Worm (Caenorhabditis elegans) whole organism, L1 larva: ENCODE measurements around the gene nhr-109.

ENCODE experiments used
- C04F5.9 ChIP-seq: sonication (generic microtip); optimal IDR thresholded peaks from 2 replicates; lab custom pipeline; 2016; ENCODE audit warnings: missing genetic modification characterization, missing compliant biosample characterization
- C16A3.4 ChIP-seq: fragments of 150-350 bp; optimal IDR thresholded peaks from 2 replicates; lab custom pipeline; 2014; ENCODE audit warnings: missing biosample characterization, missing genetic modification characterization
- C34B4.2 ChIP-seq: sonication (generic microtip); optimal IDR thresholded peaks from 2 replicates; lab custom pipeline; 2017; ENCODE audit warnings: mild to moderate bottlenecking, missing genetic modification characterization, missing compliant biosample characterization
- F16B12.6 ChIP-seq: fragments of 150-350 bp; optimal IDR thresholded peaks from 2 replicates; lab custom pipeline; 2014; ENCODE audit warnings: missing biosample characterization, missing genetic modification characterization
- alr-1 ChIP-seq: fragments of 200-800 bp; sonication (Bioruptor generic); optimal IDR thresholded peaks from 2 replicates; lab custom pipeline; 2018; ENCODE audit warnings: borderline replicate concordance, mild to moderate bottlenecking, missing genetic modification characterization, missing compliant biosample characterization
- blmp-1 ChIP-seq: fragments of 150-350 bp; optimal IDR thresholded peaks from 2 replicates; lab custom pipeline; 2014; ENCODE audit warnings: missing biosample characterization, missing genetic modification characterization
- ceh-8 ChIP-seq: fragments of 200-800 bp; sonication (Bioruptor generic); optimal IDR thresholded peaks from 2 replicates; lab custom pipeline; 2018; ENCODE audit warnings: mild to moderate bottlenecking, missing genetic modification characterization, moderate library complexity, missing compliant biosample characterization
- ceh-82 ChIP-seq, 3 experiments: fragments of 150-350 bp in 1 of 3; sonication (generic microtip) in 2 of 3; optimal IDR thresholded peaks; 2 replicates each; lab custom pipeline; 2014 to 2017; ENCODE audit warnings: missing biosample characterization in 3 of 3, missing genetic modification characterization in 3 of 3
- ceh-88 ChIP-seq: fragments of 200-800 bp; sonication (Bioruptor generic); IDR thresholded peaks from 2 replicates; pipeline ENCODE4 v1.3.6; 2022; ENCODE audit warnings: missing genetic modification characterization, missing compliant biosample characterization
- ceh-90 ChIP-seq: sonication (generic microtip); optimal IDR thresholded peaks from 2 replicates; lab custom pipeline; 2016; ENCODE audit warnings: missing genetic modification characterization, missing compliant biosample characterization
- dpl-1 ChIP-seq, 3 experiments: fragments of 150-350 bp in 2 of 3; sonication (generic microtip) in 1 of 3; optimal IDR thresholded peaks; 2 replicates each; lab custom pipeline; 2014 to 2017; ENCODE audit warnings: missing biosample characterization in 3 of 3, missing genetic modification characterization in 3 of 3, missing genetic modification reagents in 3 of 3
- dsc-1 ChIP-seq: sonication (generic microtip); optimal IDR thresholded peaks from 2 replicates; lab custom pipeline; 2016; ENCODE audit warnings: mild to moderate bottlenecking, missing genetic modification characterization, missing compliant biosample characterization
- efl-1 ChIP-seq, 4 experiments: fragments of 150-350 bp; optimal IDR thresholded peaks in 3 of 4; peaks in 1 of 4; 1 replicate in 1 of 4; 2 replicates in 3 of 4; lab custom pipeline; 2014; ENCODE audit warnings: missing biosample characterization in 2 of 4, missing genetic modification characterization in 2 of 4, missing genetic modification reagents in 2 of 4
- efl-3 ChIP-seq: fragments of 200-800 bp; sonication (Bioruptor generic); optimal IDR thresholded peaks from 2 replicates; lab custom pipeline; 2018; ENCODE audit warnings: mild to moderate bottlenecking, missing genetic modification characterization, missing compliant biosample characterization
- egl-13 ChIP-seq: sonication (generic microtip); optimal IDR thresholded peaks from 2 replicates; lab custom pipeline; 2016; ENCODE audit warnings: missing genotype, missing genetic modification reagents, missing genetic modification characterization, missing compliant biosample characterization
- elt-3 ChIP-seq, 6 experiments: fragments of 150-350 bp in 1 of 6; sonication (generic microtip); optimal IDR thresholded peaks; 2 replicates each; lab custom pipeline; 2017 to 2018; ENCODE audit warnings: missing biosample characterization in 6 of 6, missing genetic modification characterization in 6 of 6, inconsistent platforms in 1 of 6
- ets-5 ChIP-seq: fragments of 200-800 bp; sonication (Bioruptor generic); IDR thresholded peaks from 2 replicates; pipeline ENCODE4 v1.3.6; 2022; ENCODE audit warnings: missing genetic modification characterization, missing compliant biosample characterization
- fkh-10 ChIP-seq: sonication (generic microtip); optimal IDR thresholded peaks from 2 replicates; lab custom pipeline; 2017; ENCODE audit warnings: missing biosample characterization, missing genetic modification reagents, missing genetic modification characterization
- fkh-8 ChIP-seq: sonication (generic microtip); optimal IDR thresholded peaks from 2 replicates; lab custom pipeline; 2016; ENCODE audit warnings: mild to moderate bottlenecking, missing genetic modification characterization, missing compliant biosample characterization
- fos-1 ChIP-seq: fragments of 150-350 bp; optimal IDR thresholded peaks from 2 replicates; lab custom pipeline; 2014; ENCODE audit warnings: missing biosample characterization, missing genetic modification characterization
- isw-1 ChIP-seq: fragments of 200-800 bp; sonication (Bioruptor generic); IDR thresholded peaks from 2 replicates; pipeline ENCODE4 v1.3.6; 2022; ENCODE audit warnings: missing genetic modification characterization, missing compliant biosample characterization
- jun-1 ChIP-seq: fragments of 150-350 bp; optimal IDR thresholded peaks from 2 replicates; lab custom pipeline; 2014; ENCODE audit warnings: missing biosample characterization, missing genetic modification reagents, missing genetic modification characterization
- lin-13 ChIP-seq: fragments of 150-350 bp; optimal IDR thresholded peaks from 2 replicates; lab custom pipeline; 2014; ENCODE audit warnings: missing biosample characterization, missing genetic modification reagents, missing genetic modification characterization
- lin-35 ChIP-seq, 2 experiments: fragments of 150-350 bp; optimal IDR thresholded peaks; 2 replicates each; lab custom pipeline; 2014; ENCODE audit warnings: missing biosample characterization in 2 of 2, missing genetic modification characterization in 2 of 2, missing genetic modification reagents in 2 of 2
- lin-39 ChIP-seq: fragments of 150-350 bp; optimal IDR thresholded peaks from 2 replicates; lab custom pipeline; 2014; ENCODE audit warnings: missing biosample characterization, missing genetic modification reagents, missing genetic modification characterization
- lsy-2 ChIP-seq, 2 experiments: fragments of 150-350 bp; optimal IDR thresholded peaks; 2 replicates each; lab custom pipeline; 2014; ENCODE audit warnings: missing biosample characterization in 2 of 2, missing genetic modification characterization in 2 of 2
- mep-1 ChIP-seq: fragments of 150-350 bp; optimal IDR thresholded peaks from 2 replicates; lab custom pipeline; 2014; ENCODE audit warnings: missing biosample characterization, missing genetic modification characterization
- nhr-12 ChIP-seq: sonication (generic microtip); optimal IDR thresholded peaks from 2 replicates; lab custom pipeline; 2017; ENCODE audit warnings: missing biosample characterization, missing genetic modification characterization
- nhr-20 ChIP-seq: sonication (generic microtip); optimal IDR thresholded peaks from 2 replicates; lab custom pipeline; 2016; ENCODE audit warnings: mild to moderate bottlenecking, missing genetic modification characterization, missing compliant biosample characterization
- nhr-28 ChIP-seq: fragments of 150-350 bp; optimal IDR thresholded peaks from 2 replicates; lab custom pipeline; 2014; ENCODE audit warnings: missing biosample characterization, missing genetic modification characterization
- nhr-47 ChIP-seq: sonication (generic microtip); optimal IDR thresholded peaks from 2 replicates; lab custom pipeline; 2016; ENCODE audit warnings: mild to moderate bottlenecking, missing genetic modification characterization, moderate library complexity, missing compliant biosample characterization
- nhr-76 ChIP-seq: sonication (generic microtip); optimal IDR thresholded peaks from 2 replicates; lab custom pipeline; 2017; ENCODE audit warnings: missing biosample characterization, missing genetic modification characterization
- nhr-84 ChIP-seq: sonication (generic microtip); optimal IDR thresholded peaks from 2 replicates; lab custom pipeline; 2017; ENCODE audit warnings: missing biosample characterization, missing genetic modification characterization
- nhr-85 ChIP-seq: sonication (generic microtip); peaks from one replicate; lab custom pipeline; 2016; ENCODE audit warnings: missing genetic modification characterization, inconsistent platforms, missing compliant biosample characterization
- nhr-90 ChIP-seq: sonication (generic microtip); optimal IDR thresholded peaks from 2 replicates; lab custom pipeline; 2016; ENCODE audit warnings: mild to moderate bottlenecking, missing genetic modification characterization, missing compliant biosample characterization; ENCODE audit not compliant: poor library complexity
- skn-1 ChIP-seq: fragments of 150-350 bp; optimal IDR thresholded peaks from 2 replicates; lab custom pipeline; 2014; ENCODE audit warnings: missing biosample characterization, missing genetic modification characterization
- snu-23 ChIP-seq: sonication (generic microtip); optimal IDR thresholded peaks from 2 replicates; lab custom pipeline; 2016; ENCODE audit warnings: missing genetic modification characterization, missing compliant biosample characterization
- sox-4 ChIP-seq: sonication (generic microtip); optimal IDR thresholded peaks from 2 replicates; lab custom pipeline; 2016; ENCODE audit warnings: missing genetic modification characterization, missing compliant biosample characterization
- tbx-2 ChIP-seq: sonication (generic microtip); optimal IDR thresholded peaks from 2 replicates; lab custom pipeline; 2016; ENCODE audit warnings: missing genetic modification characterization, missing compliant biosample characterization
- unc-62 ChIP-seq: fragments of 150-350 bp; optimal IDR thresholded peaks from 2 replicates; lab custom pipeline; 2014; ENCODE audit warnings: missing biosample characterization, missing genetic modification reagents, missing genetic modification characterization
- ztf-11 ChIP-seq, 2 experiments: sonication (generic microtip); optimal IDR thresholded peaks; 2 replicates each; lab custom pipeline; 2016 to 2017; ENCODE audit warnings: missing genetic modification characterization in 2 of 2, missing biosample characterization in 1 of 2, missing compliant biosample characterization in 1 of 2
- ztf-4 ChIP-seq: fragments of 150-350 bp; optimal IDR thresholded peaks from 2 replicates; lab custom pipeline; 2014; ENCODE audit warnings: missing biosample characterization, missing genetic modification characterization

The nhr-109 gene

ce11 chrII:4394438-4394837 is 38.7 kb upstream of the nhr-109 start:
- TF ChIP-seq blmp-1 (tag; lab: Kevin White, UChicago): peak; percentile 48
- no peak for TF ChIP-seq nhr-76 (tag; lab: Kevin White, UChicago)

- TF ChIP-seq fos-1: no peak
- TF ChIP-seq lin-39 (tag; lab: Kevin White, UChicago): no peak
- no peak for TF ChIP-seq blmp-1 (tag; lab: Kevin White, UChicago)
- no peak for TF ChIP-seq C16A3.4 (tag; lab: Kevin White, UChicago)
- no peak for TF ChIP-seq tbx-2 (tag; lab: Kevin White, UChicago)
- TF ChIP-seq efl-3: no peak
- no peak for TF ChIP-seq fkh-10 (GFP tag; lab: Kevin White, UChicago)
- no peak for TF ChIP-seq lin-35 (GFP tag; optimal IDR thresholded peaks at IDR 0.05; lab: Kevin White, UChicago)
- no peak for TF ChIP-seq fkh-8 (tag; lab: Kevin White, UChicago)
These were observed 27.8 kb upstream of the nhr-109 start, which contains the start of gene ZK430.5 for ce11 chrII:4405358-4405757. ZK430.5 (plus strand) TSS chrII:4405658.

ce11 chrII:4409650-4410049 is 23.5 kb upstream of the nhr-109 start:
- TF ChIP-seq ceh-8 (GFP tag; lab: Kevin White, UChicago) (no peak), ceh-90 (tag; lab: Kevin White, UChicago) (no peak), nhr-47 (no peak), blmp-1 (tag; lab: Kevin White, UChicago) (no peak), C04F5.9 (tag; lab: Kevin White, UChicago) (no peak)

- TF ChIP-seq nhr-20 (no peak), fkh-8 (tag; lab: Kevin White, UChicago) (no peak), C34B4.2 (tag; lab: Kevin White, UChicago) (no peak), nhr-84 (tag; lab: Kevin White, UChicago) (no peak), C16A3.4 (tag; lab: Kevin White, UChicago) (no peak), lsy-2 (tag; optimal IDR thresholded peaks at IDR 0.05; lab: Kevin White, UChicago) (no peak), skn-1 (tag; lab: Kevin White, UChicago) (no peak), ceh-82 (tag; optimal IDR thresholded peaks at IDR 0.05; lab: Kevin White, UChicago) (no peak), ztf-11 (tag; optimal IDR thresholded peaks at IDR 0.05; lab: Kevin White, UChicago) (no peak), elt-3 (tag; optimal IDR thresholded peaks at IDR 0.05; lab: Kevin White, UChicago) (no peak), dpl-1 (GFP tag; optimal IDR thresholded peaks at IDR 0.05; lab: Kevin White, UChicago) (no peak), nhr-85 (tag; lab: Kevin White, UChicago) (no peak), nhr-47 (no peak), egl-13 (tag; lab: Kevin White, UChicago) (no peak)
- TF ChIP-seq, all 84 proteins: peak for 0
These were observed 15.8 kb upstream of the nhr-109 start, which contains the start of gene sod-5 for ce11 chrII:4417333-4417732. sod-5 (plus strand) TSS chrII:4417633.

- TF ChIP-seq nhr-28 (tag; lab: Kevin White, UChicago): no peak
- TF ChIP-seq lin-13 (GFP tag; lab: Kevin White, UChicago): no peak
- peak; percentile 65 for TF ChIP-seq nhr-85 (tag; lab: Kevin White, UChicago)
- no peak for TF ChIP-seq nhr-12 (tag; lab: Kevin White, UChicago)
- TF ChIP-seq snu-23 (GFP tag; lab: Kevin White, UChicago): peak; percentile 33
- no peak for TF ChIP-seq sox-4 (tag; lab: Kevin White, UChicago)
- TF ChIP-seq ceh-82 (tag; optimal IDR thresholded peaks at IDR 0.05; lab: Kevin White, UChicago): no peak
- TF ChIP-seq alr-1: no peak
- TF ChIP-seq nhr-47: peak; percentile 18
- no peak for TF ChIP-seq ztf-4 (tag; lab: Kevin White, UChicago)
- TF ChIP-seq blmp-1 (tag; lab: Kevin White, UChicago): peak; percentile 29
- TF ChIP-seq nhr-20: peak; percentile 49
- peak; percentile 39 for TF ChIP-seq F16B12.6 (tag; lab: Kevin White, UChicago)
- no peak for TF ChIP-seq ceh-90 (tag; lab: Kevin White, UChicago)
- peak in 1 of 2 experiments; percentile 41 for TF ChIP-seq lsy-2 (tag; optimal IDR thresholded peaks at IDR 0.05; lab: Kevin White, UChicago)
- TF ChIP-seq jun-1 (tag; lab: Kevin White, UChicago): no peak
- no peak for TF ChIP-seq ceh-88 (GFP tag; lab: Robert Waterston, UW)
- peak in 1 of 6 experiments; percentile 44 for TF ChIP-seq elt-3 (tag; optimal IDR thresholded peaks at IDR 0.05; lab: Kevin White, UChicago)
- peak in 1 of 3 experiments; percentile 6 for TF ChIP-seq dpl-1 (GFP tag; optimal IDR thresholded peaks at IDR 0.05; lab: Kevin White, UChicago)
- no peak for TF ChIP-seq ets-5 (GFP tag; lab: Robert Waterston, UW)
- TF ChIP-seq efl-1 (optimal IDR thresholded peaks at IDR 0.05; lab: Kevin White, UChicago): peak in 1 of 2 experiments; percentile 5
- peak; percentile 1 to 9 for TF ChIP-seq efl-1 (GFP tag; optimal IDR thresholded peaks at IDR 0.05 in 1 of 2; lab: Kevin White, UChicago)
- TF ChIP-seq unc-62: no peak
- peak; percentile 31 for TF ChIP-seq mep-1
- TF ChIP-seq nhr-90: peak; percentile 37
- no peak for TF ChIP-seq isw-1 (GFP tag; lab: Robert Waterston, UW)
- TF ChIP-seq dsc-1 (tag; lab: Kevin White, UChicago): peak; percentile 33
- TF ChIP-seq lin-35 (GFP tag; optimal IDR thresholded peaks at IDR 0.05; lab: Kevin White, UChicago): no peak
- TF ChIP-seq ztf-11 (tag; optimal IDR thresholded peaks at IDR 0.05; lab: Kevin White, UChicago): no peak
These were observed 13.2 kb upstream of the nhr-109 start, which contains the start of gene bpnt-1 for ce11 chrII:4419956-4420355. bpnt-1 (plus strand) TSS chrII:4420256.
